Fruit fly (Drosophila melanogaster) whole organism, embryonic: ENCODE results near the gene Zir.

Experiments used
- CG11695 ChIP-seq: fragments of 200-800 bp; sonication (Bioruptor generic); IDR thresholded peaks from 3 replicates; pipeline ENCODE4 v1.3.6; 2022; ENCODE audit warnings: missing biosample characterization, missing genetic modification characterization
- Sox102F ChIP-seq: fragments of 200-800 bp; sonication (Bioruptor generic); optimal IDR thresholded peaks from 2 replicates; lab custom pipeline; 2018; ENCODE audit warnings: missing biosample characterization, mild to moderate bottlenecking, missing genetic modification characterization, moderate library complexity
- p53 ChIP-seq: fragments of 200-800 bp; sonication (Bioruptor generic); optimal IDR thresholded peaks from 2 replicates; lab custom pipeline; 2016; ENCODE audit warnings: missing biosample characterization, missing genetic modification characterization

DNA sequence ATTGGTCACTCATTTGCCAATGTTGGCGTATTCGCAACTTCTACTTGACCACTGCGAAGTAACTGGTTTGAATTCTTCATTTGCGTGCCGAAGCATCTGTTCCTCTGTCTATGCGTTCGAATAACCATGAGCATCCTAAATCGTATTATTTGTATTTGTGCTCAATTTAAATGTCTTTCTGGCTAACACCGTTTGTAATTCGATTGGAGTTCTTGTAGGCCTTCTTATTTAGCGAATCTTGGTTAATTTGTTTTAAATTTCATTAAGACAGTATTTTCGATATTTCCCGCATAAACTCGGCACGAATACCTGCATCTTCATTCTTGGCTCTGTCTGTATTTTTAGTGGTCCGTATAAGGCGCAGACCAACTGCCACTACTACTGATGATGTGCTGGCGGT is 2.7 kb upstream of the Zir start:
- TF ChIP-seq CG11695 (GFP tag; lab: Robert Waterston, UW) (no peak), Sox102F (GFP tag; lab: Kevin White, UChicago) (no peak), p53 (GFP tag; lab: Kevin White, UChicago) (no peak)
